Fruit fly (Drosophila melanogaster) whole organism, embryonic: ENCODE results near the gene Strip.

Source experiments
- Hmr ChIP-seq: fragments of 200-800 bp; sonication (Bioruptor generic); optimal IDR thresholded peaks from 3 replicates; lab custom pipeline; 2017; ENCODE audit warnings: mild to moderate bottlenecking, missing biosample characterization, missing genetic modification reagents, missing genetic modification characterization
- salm ChIP-seq: fragments of 200-800 bp; sonication (Bioruptor generic); optimal IDR thresholded peaks from 2 replicates; lab custom pipeline; 2018; ENCODE audit warnings: missing biosample characterization, mild to moderate bottlenecking, missing genetic modification characterization
- sd ChIP-seq: fragments of 200-800 bp; sonication (Bioruptor generic); optimal IDR thresholded peaks from 3 replicates; lab custom pipeline; 2018; ENCODE audit warnings: missing biosample characterization, mild to moderate bottlenecking, missing genetic modification characterization, moderate library complexity

dm6 chr3L:3284900-3285299 is 43.8 kb downstream of the Strip start:
- TF ChIP-seq salm (tag; lab: Kevin White, UChicago) (no peak), Hmr (GFP tag; lab: Kevin White, UChicago) (no peak), sd (tag; lab: Kevin White, UChicago) (no peak)
